Worm (Caenorhabditis elegans) whole organism, young adult: ENCODE measurements around the gene str-250.

ENCODE experiments used
- F23B12.7 ChIP-seq: sonication (generic microtip); optimal IDR thresholded peaks from 2 replicates; lab custom pipeline; 2017; ENCODE audit warnings: missing genetic modification characterization, mild to moderate bottlenecking, missing compliant biosample characterization, antibody characterized with exemption, moderate library complexity; ENCODE audit not compliant: insufficient read depth
- F52B5.7 ChIP-seq: sonication (generic microtip); optimal IDR thresholded peaks from 2 replicates; lab custom pipeline; 2016; ENCODE audit warnings: mild to moderate bottlenecking, missing genetic modification characterization, missing compliant biosample characterization
- T26A5.8 ChIP-seq: sonication (generic microtip); optimal IDR thresholded peaks from 2 replicates; lab custom pipeline; 2016; ENCODE audit warnings: missing genetic modification characterization, missing compliant biosample characterization
- Y53F4B.3 ChIP-seq: fragments of 200-800 bp; sonication (Bioruptor generic); IDR thresholded peaks from 2 replicates; pipeline ENCODE4 v1.3.6; 2022; ENCODE audit warnings: missing genetic modification reagents, missing genetic modification characterization, missing compliant biosample characterization
- Y53G8AR.9 ChIP-seq: fragments of 200-800 bp; sonication (Bioruptor generic); conservative IDR thresholded peaks from 2 replicates; pipeline ENCODE4 v1.3.6; 2022; ENCODE audit warnings: missing genetic modification reagents, missing genetic modification characterization, missing compliant biosample characterization
- Y56A3A.18 ChIP-seq: fragments of 200-800 bp; sonication (Bioruptor generic); IDR thresholded peaks from 2 replicates; pipeline ENCODE4 v1.3.6; 2022; ENCODE audit warnings: missing genetic modification reagents, missing genetic modification characterization, missing compliant biosample characterization
- Y79H2A.3 ChIP-seq: fragments of 200-800 bp; sonication (Bioruptor generic); conservative IDR thresholded peaks from 2 replicates; pipeline ENCODE4 v1.3.6; 2022; ENCODE audit warnings: missing genetic modification reagents, missing genetic modification characterization, missing compliant biosample characterization
- ZK185.1 ChIP-seq: sonication (generic microtip); optimal IDR thresholded peaks from 2 replicates; lab custom pipeline; 2016; ENCODE audit warnings: mild to moderate bottlenecking, missing genetic modification characterization, missing compliant biosample characterization; ENCODE audit not compliant: poor library complexity, severe bottlenecking
- akir-1 ChIP-seq: fragments of 200-800 bp; sonication (Bioruptor generic); optimal IDR thresholded peaks from 2 replicates; lab custom pipeline; 2018; ENCODE audit warnings: mild to moderate bottlenecking, missing genetic modification characterization, moderate library complexity, missing compliant biosample characterization
- attf-6 ChIP-seq: fragments of 200-800 bp; sonication (Bioruptor generic); IDR thresholded peaks from 2 replicates; pipeline ENCODE4 v1.3.6; 2022; ENCODE audit warnings: missing genetic modification reagents, missing genetic modification characterization, missing compliant biosample characterization
- bed-1 ChIP-seq: fragments of 200-800 bp; sonication (Bioruptor generic); IDR thresholded peaks from 2 replicates; pipeline ENCODE4 v1.3.6; 2022; ENCODE audit warnings: missing genetic modification reagents, missing genetic modification characterization, missing compliant biosample characterization
- bed-2 ChIP-seq: fragments of 200-800 bp; sonication (Bioruptor generic); IDR thresholded peaks from 2 replicates; pipeline ENCODE4 v1.3.6; 2022; ENCODE audit warnings: missing genetic modification reagents, missing genetic modification characterization, missing compliant biosample characterization
- dox-1 ChIP-seq: fragments of 200-800 bp; sonication (Bioruptor generic); IDR thresholded peaks from 2 replicates; pipeline ENCODE4 v1.3.6; 2022; ENCODE audit warnings: missing genetic modification reagents, missing genetic modification characterization, missing compliant biosample characterization
- dpff-1 ChIP-seq: sonication (generic microtip); optimal IDR thresholded peaks from 2 replicates; lab custom pipeline; 2017; ENCODE audit warnings: mild to moderate bottlenecking, missing genetic modification characterization, missing compliant biosample characterization
- dpl-1 ChIP-seq: fragments of 150-350 bp; optimal IDR thresholded peaks from 2 replicates; lab custom pipeline; 2014; ENCODE audit warnings: missing biosample characterization, missing genetic modification reagents, missing genetic modification characterization
- egl-18 ChIP-seq: fragments of 200-800 bp; sonication (Bioruptor generic); IDR thresholded peaks from 2 replicates; pipeline ENCODE4 v1.3.6; 2022; ENCODE audit warnings: missing genetic modification reagents, missing genetic modification characterization, missing compliant biosample characterization
- egrh-3 ChIP-seq: fragments of 200-800 bp; sonication (Bioruptor generic); IDR thresholded peaks from 2 replicates; pipeline ENCODE4 v1.3.6; 2022; ENCODE audit warnings: missing genetic modification reagents, missing genetic modification characterization, missing compliant biosample characterization
- ekl-4 ChIP-seq: fragments of 200-800 bp; sonication (Bioruptor generic); IDR thresholded peaks from 2 replicates; pipeline ENCODE4 v1.3.6; 2022; ENCODE audit warnings: missing genetic modification reagents, missing genetic modification characterization, missing compliant biosample characterization
- fkh-3 ChIP-seq: sonication (generic microtip); optimal IDR thresholded peaks from 2 replicates; lab custom pipeline; 2016; ENCODE audit warnings: mild to moderate bottlenecking, missing genetic modification characterization, missing compliant biosample characterization
- gei-17 ChIP-seq: fragments of 200-800 bp; sonication (Bioruptor generic); optimal IDR thresholded peaks from 2 replicates; lab custom pipeline; 2018; ENCODE audit warnings: mild to moderate bottlenecking, missing genetic modification characterization, missing compliant biosample characterization
- hlh-12 ChIP-seq: sonication (generic microtip); optimal IDR thresholded peaks from 2 replicates; lab custom pipeline; 2016; ENCODE audit warnings: missing genetic modification characterization, missing compliant biosample characterization
- hrde-1 ChIP-seq: sonication (generic microtip); optimal IDR thresholded peaks from 2 replicates; lab custom pipeline; 2016; ENCODE audit warnings: missing genetic modification characterization, mild to moderate bottlenecking, missing compliant biosample characterization, moderate library complexity, missing genotype, missing genetic modification reagents, borderline replicate concordance
- let-526 ChIP-seq: fragments of 200-800 bp; sonication (Bioruptor generic); IDR thresholded peaks from 2 replicates; pipeline ENCODE4 v1.3.6; 2022; ENCODE audit warnings: missing genetic modification reagents, missing genetic modification characterization, missing compliant biosample characterization
- lin-26 ChIP-seq: fragments of 200-800 bp; sonication (Bioruptor generic); IDR thresholded peaks from 2 replicates; pipeline ENCODE4 v1.3.6; 2022; ENCODE audit warnings: missing genetic modification reagents, missing genetic modification characterization, missing compliant biosample characterization
- lin-40 ChIP-seq: sonication (generic microtip); optimal IDR thresholded peaks from 2 replicates; lab custom pipeline; 2016; ENCODE audit warnings: missing genetic modification characterization, mild to moderate bottlenecking, missing compliant biosample characterization, missing genotype, missing genetic modification reagents
- madf-10 ChIP-seq: sonication (generic microtip); optimal IDR thresholded peaks from 2 replicates; lab custom pipeline; 2016; ENCODE audit warnings: mild to moderate bottlenecking, missing genetic modification characterization, missing compliant biosample characterization
- madf-3 ChIP-seq: fragments of 200-800 bp; sonication (Bioruptor generic); IDR thresholded peaks from 2 replicates; pipeline ENCODE4 v1.3.6; 2022; ENCODE audit warnings: missing genetic modification reagents, missing genetic modification characterization, missing compliant biosample characterization
- madf-8 ChIP-seq: fragments of 200-800 bp; sonication (Bioruptor generic); conservative IDR thresholded peaks from 2 replicates; pipeline ENCODE4 v1.3.6; 2022; ENCODE audit warnings: missing genetic modification reagents, missing genetic modification characterization, missing compliant biosample characterization
- mcd-1 ChIP-seq: fragments of 200-800 bp; sonication (Bioruptor generic); IDR thresholded peaks from 2 replicates; pipeline ENCODE4 v1.3.6; 2022; ENCODE audit warnings: missing genetic modification reagents, missing genetic modification characterization, missing compliant biosample characterization
- nfyb-1 ChIP-seq: fragments of 200-800 bp; sonication (Bioruptor generic); IDR thresholded peaks from 2 replicates; pipeline ENCODE4 v1.3.6; 2022; ENCODE audit warnings: missing genetic modification reagents, missing genetic modification characterization, missing compliant biosample characterization
- pbrm-1 ChIP-seq: fragments of 200-800 bp; sonication (Bioruptor generic); IDR thresholded peaks from 2 replicates; pipeline ENCODE4 v1.3.6; 2022; ENCODE audit warnings: missing genetic modification reagents, missing genetic modification characterization, missing compliant biosample characterization
- pha-4 ChIP-seq: fragments of 150-350 bp; sonication (generic microtip); optimal IDR thresholded peaks from 2 replicates; lab custom pipeline; 2014; ENCODE audit warnings: missing biosample characterization, missing genetic modification reagents, missing genetic modification characterization
- repo-1 ChIP-seq: sonication (generic microtip); optimal IDR thresholded peaks from 2 replicates; lab custom pipeline; 2017; ENCODE audit warnings: mild to moderate bottlenecking, missing genetic modification characterization, missing compliant biosample characterization
- sea-2 ChIP-seq: fragments of 200-800 bp; sonication (Bioruptor generic); IDR thresholded peaks from 2 replicates; pipeline ENCODE4 v1.3.6; 2022; ENCODE audit warnings: missing genetic modification characterization, missing compliant biosample characterization
- snpc-1.1 ChIP-seq: sonication (generic microtip); optimal IDR thresholded peaks from 2 replicates; lab custom pipeline; 2017; ENCODE audit warnings: missing genetic modification characterization, mild to moderate bottlenecking, missing compliant biosample characterization, antibody characterized with exemption, moderate library complexity, missing genotype, missing genetic modification reagents; ENCODE audit not compliant: insufficient read depth
- snpc-4 ChIP-seq, 5 experiments: fragments of 150-350 bp in 1 of 5; sonication (generic microtip) in 4 of 5; optimal IDR thresholded peaks; 2 replicates each; lab custom pipeline; 2014 to 2018; ENCODE audit warnings: missing genetic modification characterization in 5 of 5, missing biosample characterization in 3 of 5, antibody characterized with exemption in 2 of 5, mild to moderate bottlenecking in 2 of 5, missing compliant biosample characterization in 2 of 5, missing genotype in 2 of 5, moderate library complexity in 2 of 5, missing genetic modification reagents in 1 of 5
- somi-1 ChIP-seq: fragments of 200-800 bp; sonication (Bioruptor generic); optimal IDR thresholded peaks from 2 replicates; lab custom pipeline; 2018; ENCODE audit warnings: mild to moderate bottlenecking, missing genetic modification characterization, missing compliant biosample characterization
- tbp1 ChIP-seq: fragments of 200-800 bp; sonication (Bioruptor generic); optimal IDR thresholded peaks from 2 replicates; lab custom pipeline; 2018; ENCODE audit warnings: mild to moderate bottlenecking, missing genetic modification characterization, missing compliant biosample characterization
- ztf-18 ChIP-seq: sonication (generic microtip); optimal IDR thresholded peaks from 2 replicates; lab custom pipeline; 2016; ENCODE audit warnings: missing genotype, mild to moderate bottlenecking, missing genetic modification characterization, missing compliant biosample characterization
- ztf-28 ChIP-seq: fragments of 200-800 bp; sonication (Bioruptor generic); IDR thresholded peaks from 2 replicates; pipeline ENCODE4 v1.3.6; 2022; ENCODE audit warnings: missing genetic modification reagents, missing genetic modification characterization, missing compliant biosample characterization
- ztf-3 ChIP-seq: fragments of 200-800 bp; sonication (Bioruptor generic); optimal IDR thresholded peaks from 2 replicates; lab custom pipeline; 2018; ENCODE audit warnings: mild to moderate bottlenecking, missing genetic modification characterization, missing compliant biosample characterization

Gene str-250

ce11 chrV:13926398-13926797, 8.0 kb downstream of the str-250 start, which contains the start of gene srxa-12:
srxa-12 (plus strand) TSS chrV:13926698.
- TF ChIP-seq snpc-4 (GFP tag; optimal IDR thresholded peaks at IDR 0.05; lab: Kevin White, UChicago) = no peak
- TF ChIP-seq snpc-4 (tag; optimal IDR thresholded peaks at IDR 0.05; lab: Kevin White, UChicago) = no peak
- no peak for TF ChIP-seq hrde-1 (tag; lab: Kevin White, UChicago)
- no peak for TF ChIP-seq madf-3 (GFP tag; lab: Robert Waterston, UW)
- TF ChIP-seq Y53G8AR.9 = no peak
- TF ChIP-seq madf-8 (GFP tag; lab: Robert Waterston, UW) = no peak
- TF ChIP-seq sea-2 = no peak
- no peak for TF ChIP-seq attf-6
- no peak for TF ChIP-seq F23B12.7 (tag; lab: Kevin White, UChicago)
- no peak for TF ChIP-seq F52B5.7
- TF ChIP-seq bed-1 (GFP tag; lab: Robert Waterston, UW) = no peak
- TF ChIP-seq ztf-18 (tag; lab: Kevin White, UChicago) = no peak
- no peak for TF ChIP-seq pha-4 (tag; lab: Kevin White, UChicago)
- no peak for TF ChIP-seq ZK185.1
- TF ChIP-seq Y56A3A.18 (GFP tag; lab: Robert Waterston, UW) = no peak
- TF ChIP-seq pbrm-1 (GFP tag; lab: Robert Waterston, UW) = no peak
- TF ChIP-seq nfyb-1 (GFP tag; lab: Robert Waterston, UW) = no peak

- TF ChIP-seq dpff-1 = no peak
- TF ChIP-seq let-526 (GFP tag; lab: Robert Waterston, UW) = no peak
- no peak for TF ChIP-seq ztf-28 (GFP tag; lab: Robert Waterston, UW)
- TF ChIP-seq madf-10 = no peak
- TF ChIP-seq akir-1 = no peak
- TF ChIP-seq gei-17 (GFP tag; lab: Kevin White, UChicago) = no peak
- TF ChIP-seq ZK185.1 = no peak
- TF ChIP-seq Y53G8AR.9 = no peak
- TF ChIP-seq bed-1 (GFP tag; lab: Robert Waterston, UW) = no peak
- TF ChIP-seq egrh-3 = no peak
- no peak for TF ChIP-seq lin-40
Measured at ce11 chrV:13929503-13929902, 11.1 kb downstream of the str-250 start, which contains the start of gene srxa-13. srxa-13 (plus strand) TSS chrV:13929803.

DNA sequence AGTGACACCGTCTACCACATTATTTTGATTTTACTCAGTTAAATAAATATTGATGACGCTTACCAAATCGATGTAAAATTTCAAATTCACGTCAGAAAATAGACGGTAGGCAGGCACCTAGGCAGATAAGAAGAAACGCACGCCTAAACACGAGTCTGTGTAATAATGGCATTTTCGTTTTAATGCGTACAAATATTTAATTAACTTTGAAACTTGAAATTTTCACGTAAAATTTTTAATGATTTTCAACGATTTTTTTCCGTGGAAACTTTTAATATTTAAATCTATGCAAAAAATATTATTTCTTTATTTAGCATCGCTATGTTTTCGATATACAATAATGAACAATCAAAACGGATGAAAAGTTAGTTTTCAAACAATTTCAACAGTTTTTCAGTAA, 12.8 kb downstream of the str-250 start, which contains the start of gene C06B3.16:
Gene C06B3.16 (plus strand): TSS at position 301 of the 400 bp plus-strand sequence.
- TF ChIP-seq dpl-1 (GFP tag; lab: Kevin White, UChicago) = no peak
- no peak for TF ChIP-seq bed-2 (GFP tag; lab: Robert Waterston, UW)
- TF ChIP-seq, all 124 proteins: peak for 0

ce11 chrV:13931952-13932351, 13.5 kb downstream of the str-250 start:
- TF ChIP-seq dox-1 (GFP tag; lab: Robert Waterston, UW) = no peak
- TF ChIP-seq somi-1 (GFP tag; lab: Kevin White, UChicago) = no peak
- TF ChIP-seq ztf-3 (GFP tag; lab: Kevin White, UChicago) = no peak
- no peak for TF ChIP-seq pbrm-1 (GFP tag; lab: Robert Waterston, UW)
- TF ChIP-seq T26A5.8 (tag; lab: Kevin White, UChicago) = no peak
- TF ChIP-seq Y53F4B.3 (GFP tag; lab: Robert Waterston, UW) = no peak
- no peak for TF ChIP-seq hlh-12 (tag; lab: Kevin White, UChicago)
- TF ChIP-seq let-526 (GFP tag; lab: Robert Waterston, UW) = no peak
- TF ChIP-seq repo-1 (tag; lab: Kevin White, UChicago) = no peak
- no peak for TF ChIP-seq Y79H2A.3 (GFP tag; lab: Robert Waterston, UW)
- TF ChIP-seq snpc-4 (GFP tag; optimal IDR thresholded peaks at IDR 0.05; lab: Kevin White, UChicago) = no peak
- no peak for TF ChIP-seq snpc-4 (tag; optimal IDR thresholded peaks at IDR 0.05; lab: Kevin White, UChicago)
- no peak for TF ChIP-seq tbp1 (GFP tag; lab: Kevin White, UChicago)
- TF ChIP-seq mcd-1 (GFP tag; lab: Robert Waterston, UW) = no peak
- no peak for TF ChIP-seq ekl-4 (GFP tag; lab: Robert Waterston, UW)
- TF ChIP-seq egl-18 (GFP tag; lab: Robert Waterston, UW) = no peak
- no peak for TF ChIP-seq lin-26 (GFP tag; lab: Robert Waterston, UW)
- no peak for TF ChIP-seq gei-17 (GFP tag; lab: Kevin White, UChicago)
- TF ChIP-seq bed-2 (GFP tag; lab: Robert Waterston, UW) = no peak
- TF ChIP-seq snpc-1.1 (tag; lab: Kevin White, UChicago) = no peak
- TF ChIP-seq fkh-3 (tag; lab: Kevin White, UChicago) = no peak
- TF ChIP-seq, all 124 proteins: peak for 0
